Worm (Caenorhabditis elegans) whole organism, L1 larva: ENCODE measurements around the gene M195.2.

Experiments
- C34B4.2 ChIP-seq: sonication (generic microtip); optimal IDR thresholded peaks from 2 replicates; lab custom pipeline; 2017; ENCODE audit warnings: mild to moderate bottlenecking, missing genetic modification characterization, missing compliant biosample characterization
- efl-1 ChIP-seq, 4 experiments: fragments of 150-350 bp; optimal IDR thresholded peaks in 3 of 4; peaks in 1 of 4; 1 replicate in 1 of 4; 2 replicates in 3 of 4; lab custom pipeline; 2014; ENCODE audit warnings: missing biosample characterization in 2 of 4, missing genetic modification characterization in 2 of 4, missing genetic modification reagents in 2 of 4
- fos-1 ChIP-seq: fragments of 150-350 bp; optimal IDR thresholded peaks from 2 replicates; lab custom pipeline; 2014; ENCODE audit warnings: missing biosample characterization, missing genetic modification characterization
- hpl-2 ChIP-seq: fragments of 150-350 bp; optimal IDR thresholded peaks from 2 replicates; lab custom pipeline; 2014; ENCODE audit warnings: missing biosample characterization, missing genetic modification reagents, missing genetic modification characterization
- nhr-12 ChIP-seq: sonication (generic microtip); optimal IDR thresholded peaks from 2 replicates; lab custom pipeline; 2017; ENCODE audit warnings: missing biosample characterization, missing genetic modification characterization
- nhr-28 ChIP-seq: fragments of 150-350 bp; optimal IDR thresholded peaks from 2 replicates; lab custom pipeline; 2014; ENCODE audit warnings: missing biosample characterization, missing genetic modification characterization
- nhr-76 ChIP-seq: sonication (generic microtip); optimal IDR thresholded peaks from 2 replicates; lab custom pipeline; 2017; ENCODE audit warnings: missing biosample characterization, missing genetic modification characterization
- nhr-77 ChIP-seq: fragments of 150-350 bp; optimal IDR thresholded peaks from 2 replicates; lab custom pipeline; 2014; ENCODE audit warnings: missing biosample characterization, missing genetic modification characterization
- nhr-90 ChIP-seq: sonication (generic microtip); optimal IDR thresholded peaks from 2 replicates; lab custom pipeline; 2016; ENCODE audit warnings: mild to moderate bottlenecking, missing genetic modification characterization, missing compliant biosample characterization; ENCODE audit not compliant: poor library complexity
- skn-1 ChIP-seq: fragments of 150-350 bp; optimal IDR thresholded peaks from 2 replicates; lab custom pipeline; 2014; ENCODE audit warnings: missing biosample characterization, missing genetic modification characterization
- snpc-4 ChIP-seq: fragments of 150-350 bp; optimal IDR thresholded peaks from 2 replicates; lab custom pipeline; 2014; ENCODE audit warnings: missing biosample characterization, missing genetic modification characterization
- snu-23 ChIP-seq: sonication (generic microtip); optimal IDR thresholded peaks from 2 replicates; lab custom pipeline; 2016; ENCODE audit warnings: missing genetic modification characterization, missing compliant biosample characterization
- sox-4 ChIP-seq: sonication (generic microtip); optimal IDR thresholded peaks from 2 replicates; lab custom pipeline; 2016; ENCODE audit warnings: missing genetic modification characterization, missing compliant biosample characterization
- ztf-11 ChIP-seq, 2 experiments: sonication (generic microtip); optimal IDR thresholded peaks; 2 replicates each; lab custom pipeline; 2016 to 2017; ENCODE audit warnings: missing genetic modification characterization in 2 of 2, missing biosample characterization in 1 of 2, missing compliant biosample characterization in 1 of 2

DNA sequence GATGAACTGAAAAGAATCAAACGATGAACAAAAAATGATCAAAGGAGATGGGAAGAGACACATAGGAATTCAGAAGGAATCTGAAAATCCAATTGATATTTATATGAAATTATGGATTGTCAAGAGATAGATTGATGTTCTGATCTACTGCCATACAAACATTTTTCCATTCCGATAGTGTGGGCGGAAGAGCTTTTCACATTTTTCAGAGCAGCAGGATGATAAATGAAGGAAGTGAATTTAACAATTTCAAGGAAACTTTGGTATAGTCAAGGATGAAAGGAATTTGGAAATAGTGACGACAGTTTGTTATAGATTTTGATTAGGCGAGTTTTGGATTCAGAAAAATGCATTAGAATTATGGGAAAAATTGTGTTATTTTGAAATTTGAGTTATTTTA is 44.8 kb downstream of the M195.2 start, which contains the start of gene ubc-24:
- TF ChIP-seq nhr-77 (tag; lab: Kevin White, UChicago) (no peak), C34B4.2 (tag; lab: Kevin White, UChicago) (no peak), nhr-76 (tag; lab: Kevin White, UChicago) (no peak), nhr-90 (no peak), fos-1 (tag; lab: Kevin White, UChicago) (no peak), snu-23 (GFP tag; lab: Kevin White, UChicago) (no peak), nhr-28 (tag; lab: Kevin White, UChicago) (no peak), sox-4 (no peak), snpc-4 (tag; lab: Kevin White, UChicago) (no peak), hpl-2 (no peak), efl-1 (optimal IDR thresholded peaks at IDR 0.05; lab: Kevin White, UChicago) (no peak), efl-1 (GFP tag; optimal IDR thresholded peaks at IDR 0.05 in 1 of 2; lab: Kevin White, UChicago) (no peak), ztf-11 (tag; optimal IDR thresholded peaks at IDR 0.05; lab: Kevin White, UChicago) (no peak), nhr-12 (tag; lab: Kevin White, UChicago) (no peak), skn-1 (tag; lab: Kevin White, UChicago) (no peak)
